Fruit fly (Drosophila melanogaster) whole organism, prepupa: ENCODE measurements around the gene CG13360.

ENCODE experiments used
- Blimp-1 ChIP-seq: fragments of 200-800 bp; sonication (Bioruptor generic); optimal IDR thresholded peaks from 3 replicates; lab custom pipeline; 2017; ENCODE audit warnings: missing biosample characterization, missing genetic modification characterization, mild to moderate bottlenecking, moderate library complexity, missing genetic modification reagents
- CG10631 ChIP-seq: fragments of 200-800 bp; sonication (Bioruptor generic); optimal IDR thresholded peaks from 2 replicates; lab custom pipeline; 2016; ENCODE audit warnings: missing biosample characterization, missing genetic modification characterization
- CG10669 ChIP-seq: fragments of 200-800 bp; sonication (Bioruptor generic); optimal IDR thresholded peaks from 3 replicates; lab custom pipeline; 2018; ENCODE audit warnings: missing biosample characterization, mild to moderate bottlenecking, missing genetic modification characterization, moderate library complexity
- CG11902 ChIP-seq: fragments of 200-800 bp; sonication (Bioruptor generic); optimal IDR thresholded peaks from 3 replicates; lab custom pipeline; 2016; ENCODE audit warnings: missing biosample characterization, missing genetic modification characterization
- CG15336 ChIP-seq: fragments of 200-800 bp; sonication (Bioruptor generic); IDR thresholded peaks from 2 replicates; pipeline ENCODE4 v1.3.6; 2022; ENCODE audit warnings: missing biosample characterization, missing genetic modification characterization
- CG1621 ChIP-seq: fragments of 200-800 bp; sonication (Bioruptor generic); optimal IDR thresholded peaks from 3 replicates; lab custom pipeline; 2018; ENCODE audit warnings: missing biosample characterization, mild to moderate bottlenecking, missing genetic modification characterization
- CG16779 ChIP-seq: fragments of 200-800 bp; sonication (Bioruptor generic); optimal IDR thresholded peaks from 3 replicates; lab custom pipeline; 2017; ENCODE audit warnings: missing biosample characterization, mild to moderate bottlenecking, missing genetic modification characterization
- CG3032 ChIP-seq: fragments of 200-800 bp; optimal IDR thresholded peaks from 2 replicates; lab custom pipeline; 2019; ENCODE audit warnings: missing biosample characterization, mild to moderate bottlenecking, missing genetic modification characterization, moderate library complexity
- CG32006 ChIP-seq: fragments of 200-800 bp; sonication (Bioruptor generic); optimal IDR thresholded peaks from 3 replicates; lab custom pipeline; 2017; ENCODE audit warnings: missing biosample characterization, mild to moderate bottlenecking, missing genetic modification characterization
- CG3919 ChIP-seq: fragments of 200-800 bp; sonication (Bioruptor generic); optimal IDR thresholded peaks from 3 replicates; lab custom pipeline; 2016; ENCODE audit warnings: missing biosample characterization, missing genetic modification characterization
- CG6163 ChIP-seq: fragments of 200-800 bp; sonication (Bioruptor generic); IDR thresholded peaks from 3 replicates; pipeline ENCODE4 v1.3.6; 2022; ENCODE audit warnings: missing biosample characterization, missing genetic modification characterization
- CG6792 ChIP-seq: fragments of 200-800 bp; sonication (Bioruptor generic); optimal IDR thresholded peaks from 3 replicates; lab custom pipeline; 2016; ENCODE audit warnings: missing biosample characterization, missing genetic modification characterization
- CG6808 ChIP-seq: fragments of 200-800 bp; sonication (Bioruptor generic); optimal IDR thresholded peaks from 3 replicates; lab custom pipeline; 2017; ENCODE audit warnings: missing biosample characterization, missing genetic modification characterization, mild to moderate bottlenecking, moderate library complexity, missing genetic modification reagents
- CG8119 ChIP-seq: fragments of 200-800 bp; sonication (Bioruptor generic); IDR thresholded peaks from 3 replicates; pipeline ENCODE4 v1.3.6; 2022; ENCODE audit warnings: missing biosample characterization, missing genetic modification characterization
- CG8632 ChIP-seq: fragments of 200-800 bp; sonication (Bioruptor generic); optimal IDR thresholded peaks from 3 replicates; lab custom pipeline; 2016; ENCODE audit warnings: missing biosample characterization, missing genetic modification characterization
- CG9139 ChIP-seq: fragments of 200-800 bp; sonication (Bioruptor generic); optimal IDR thresholded peaks from 3 replicates; lab custom pipeline; 2017; ENCODE audit warnings: missing biosample characterization, mild to moderate bottlenecking, missing genetic modification characterization
- Eip75B ChIP-seq: fragments of 200-800 bp; sonication (Bioruptor generic); optimal IDR thresholded peaks from 3 replicates; lab custom pipeline; 2016; ENCODE audit warnings: missing biosample characterization, missing genetic modification characterization
- Eip78C ChIP-seq: fragments of 200-800 bp; sonication (Bioruptor generic); peaks from one replicate; lab custom pipeline; 2016; ENCODE audit warnings: missing biosample characterization, missing genetic modification characterization
- Eip93F ChIP-seq: fragments of 200-800 bp; sonication (Bioruptor generic); optimal IDR thresholded peaks from 2 replicates; lab custom pipeline; 2016; ENCODE audit warnings: missing biosample characterization, mild to moderate bottlenecking, missing genetic modification characterization
- Gug ChIP-seq: fragments of 200-800 bp; sonication (Bioruptor generic); IDR thresholded peaks from 2 replicates; pipeline ENCODE4 v1.3.6; 2022; ENCODE audit warnings: missing biosample characterization, missing genetic modification characterization
- Hr38 ChIP-seq: sonication (Bioruptor generic); optimal IDR thresholded peaks from 2 replicates; lab custom pipeline; 2016; ENCODE audit warnings: missing biosample characterization, missing genetic modification characterization
- Hr39 ChIP-seq: fragments of 200-800 bp; sonication (Bioruptor generic); optimal IDR thresholded peaks from 2 replicates; lab custom pipeline; 2016; ENCODE audit warnings: missing biosample characterization, missing genetic modification characterization
- Lpt ChIP-seq: fragments of 200-800 bp; sonication (Bioruptor generic); optimal IDR thresholded peaks from 3 replicates; lab custom pipeline; 2016; ENCODE audit warnings: missing biosample characterization, missing genetic modification characterization
- Met ChIP-seq: fragments of 200-800 bp; sonication (Bioruptor generic); optimal IDR thresholded peaks from 3 replicates; lab custom pipeline; 2016; ENCODE audit warnings: missing biosample characterization, missing genetic modification characterization
- OdsH ChIP-seq: fragments of 200-800 bp; sonication (Bioruptor generic); optimal IDR thresholded peaks from 3 replicates; lab custom pipeline; 2016; ENCODE audit warnings: missing biosample characterization, missing genetic modification characterization
- Smox ChIP-seq: fragments of 200-800 bp; sonication (Bioruptor generic); optimal IDR thresholded peaks from 3 replicates; lab custom pipeline; 2016; ENCODE audit warnings: missing biosample characterization, missing genetic modification characterization
- Sox102F ChIP-seq: fragments of 200-800 bp; sonication (Bioruptor generic); optimal IDR thresholded peaks from 2 replicates; lab custom pipeline; 2016; ENCODE audit warnings: missing biosample characterization, mild to moderate bottlenecking, missing genetic modification characterization
- Sox14 ChIP-seq: fragments of 200-800 bp; sonication (Bioruptor generic); optimal IDR thresholded peaks from 3 replicates; lab custom pipeline; 2016; ENCODE audit warnings: missing biosample characterization, missing genetic modification characterization
- Sox15 ChIP-seq: fragments of 200-800 bp; sonication (Bioruptor generic); optimal IDR thresholded peaks from 3 replicates; lab custom pipeline; 2016; ENCODE audit warnings: missing biosample characterization, missing genetic modification characterization
- achi ChIP-seq: fragments of 200-800 bp; sonication (Bioruptor generic); optimal IDR thresholded peaks from 3 replicates; lab custom pipeline; 2016; ENCODE audit warnings: missing biosample characterization, missing genetic modification characterization
- acj6 ChIP-seq: fragments of 200-800 bp; sonication (Bioruptor generic); optimal IDR thresholded peaks from 3 replicates; lab custom pipeline; 2016; ENCODE audit warnings: missing biosample characterization, missing genetic modification characterization
- cyc ChIP-seq: fragments of 200-800 bp; sonication (Bioruptor generic); optimal IDR thresholded peaks from 3 replicates; lab custom pipeline; 2016; ENCODE audit warnings: missing biosample characterization, missing genetic modification characterization
- dac ChIP-seq: fragments of 200-800 bp; sonication (Bioruptor generic); optimal IDR thresholded peaks from 2 replicates; lab custom pipeline; 2017; ENCODE audit warnings: missing biosample characterization, mild to moderate bottlenecking, missing genetic modification characterization
- eg ChIP-seq: fragments of 200-800 bp; sonication (Bioruptor generic); IDR thresholded peaks from 3 replicates; pipeline ENCODE4 v1.3.6; 2022; ENCODE audit warnings: missing biosample characterization, missing genetic modification characterization
- esn ChIP-seq: fragments of 200-800 bp; sonication (Bioruptor generic); optimal IDR thresholded peaks from 2 replicates; lab custom pipeline; 2016; ENCODE audit warnings: missing biosample characterization, mild to moderate bottlenecking, missing genetic modification characterization, moderate library complexity
- fkh ChIP-seq: fragments of 200-800 bp; sonication (Bioruptor generic); optimal IDR thresholded peaks from 3 replicates; lab custom pipeline; 2017; ENCODE audit warnings: missing biosample characterization, mild to moderate bottlenecking, missing genetic modification characterization, moderate library complexity
- lz ChIP-seq: fragments of 200-800 bp; sonication (Bioruptor generic); optimal IDR thresholded peaks from 3 replicates; lab custom pipeline; 2016; ENCODE audit warnings: missing biosample characterization, missing genetic modification characterization
- net ChIP-seq: fragments of 200-800 bp; sonication (Bioruptor generic); optimal IDR thresholded peaks from 3 replicates; lab custom pipeline; 2016; ENCODE audit warnings: missing biosample characterization, missing genetic modification characterization
- pdm3 ChIP-seq: fragments of 200-800 bp; sonication (Bioruptor generic); optimal IDR thresholded peaks from 3 replicates; lab custom pipeline; 2016; ENCODE audit warnings: missing biosample characterization, missing genetic modification characterization
- ss ChIP-seq, 2 experiments: fragments of 200-800 bp; sonication (Bioruptor generic); optimal IDR thresholded peaks; 2 replicates in 1 of 2; 3 replicates in 1 of 2; lab custom pipeline; 2017 to 2018; ENCODE audit warnings: mild to moderate bottlenecking in 2 of 2, missing biosample characterization in 2 of 2, missing genetic modification characterization in 2 of 2, moderate library complexity in 1 of 2
- svp ChIP-seq: fragments of 200-800 bp; sonication (Bioruptor generic); peaks from one replicate; lab custom pipeline; 2016; ENCODE audit warnings: missing biosample characterization, missing genetic modification characterization
- topi ChIP-seq: fragments of 200-800 bp; sonication (Bioruptor generic); optimal IDR thresholded peaks from 3 replicates; lab custom pipeline; 2016; ENCODE audit warnings: missing biosample characterization, missing genetic modification characterization
- vri ChIP-seq: fragments of 200-800 bp; sonication (Bioruptor generic); optimal IDR thresholded peaks from 3 replicates; lab custom pipeline; 2016; ENCODE audit warnings: missing biosample characterization, mild to moderate bottlenecking, missing genetic modification characterization

The CG13360 gene

dm6 chrX:765039-765508 is 24.8 kb downstream of the CG13360 start, which contains the start of gene RpL22 (continued):
- TF ChIP-seq ss (GFP tag; optimal IDR thresholded peaks at IDR 0.05; lab: Kevin White, UChicago) (peak; percentile 63 to 84), cyc (GFP tag; lab: Kevin White, UChicago) (peak; percentile 81), Gug (GFP tag; lab: Robert Waterston, UW) (peak; percentile 41; the same call in 1 of the 2 replicates), acj6 (GFP tag; lab: Kevin White, UChicago) (peak; percentile 58), Hr38 (GFP tag; lab: Kevin White, UChicago) (no peak), svp (GFP tag; lab: Kevin White, UChicago) (peak; percentile 60), CG10669 (peak; percentile 48), net (GFP tag; lab: Kevin White, UChicago) (peak; percentile 82), Sox15 (GFP tag; lab: Kevin White, UChicago) (peak; percentile 21), CG8119 (peak; percentile 44; the same call in 2 of the 3 replicates), CG1621 (tag; lab: Kevin White, UChicago) (peak; percentile 78), topi (GFP tag; lab: Kevin White, UChicago) (peak; percentile 82), Blimp-1 (GFP tag; lab: Kevin White, UChicago) (peak; percentile 72), CG16779 (tag; lab: Kevin White, UChicago) (peak; percentile 75), CG32006 (GFP tag; lab: Kevin White, UChicago) (peak; percentile 36), CG11902 (peak; percentile 50), CG6792 (peak; percentile 74), CG15336 (GFP tag; lab: Robert Waterston, UW) (peak; percentile 56; the same call in 1 of the 2 replicates), CG6808 (GFP tag; lab: Kevin White, UChicago) (peak; percentile 67), pdm3 (GFP tag; lab: Kevin White, UChicago) (peak; percentile 67), Sox102F (GFP tag; lab: Kevin White, UChicago) (peak; percentile 66), CG3919 (GFP tag; lab: Kevin White, UChicago) (peak; percentile 77), Smox (peak; percentile 72)

- TF ChIP-seq dac (no peak), fkh (no peak), CG8632 (GFP tag; lab: Kevin White, UChicago) (no peak), net (GFP tag; lab: Kevin White, UChicago) (no peak), Met (GFP tag; lab: Kevin White, UChicago) (no peak), Hr39 (GFP tag; lab: Kevin White, UChicago) (no peak), CG6792 (no peak), CG10631 (GFP tag; lab: Kevin White, UChicago) (no peak), svp (GFP tag; lab: Kevin White, UChicago) (no peak), CG6163 (GFP tag; lab: Robert Waterston, UW) (no peak), Lpt (GFP tag; lab: Kevin White, UChicago) (no peak), CG6808 (GFP tag; lab: Kevin White, UChicago) (no peak), CG8119 (no peak), Eip93F (GFP tag; lab: Kevin White, UChicago) (no peak), Hr38 (GFP tag; lab: Kevin White, UChicago) (no peak), lz (GFP tag; lab: Kevin White, UChicago) (no peak), esn (GFP tag; lab: Kevin White, UChicago) (no peak), cyc (GFP tag; lab: Kevin White, UChicago) (no peak), CG9139 (GFP tag; lab: Kevin White, UChicago) (no peak)
Measured at dm6 chrX:762047-762446, 27.8 kb downstream of the CG13360 start.

- TF ChIP-seq Sox14 (peak; percentile 22), svp (GFP tag; lab: Kevin White, UChicago) (peak; percentile 90), OdsH (GFP tag; lab: Kevin White, UChicago) (no peak), vri (GFP tag; lab: Kevin White, UChicago) (peak; percentile 55), CG6808 (GFP tag; lab: Kevin White, UChicago) (peak; percentile 8), Eip93F (GFP tag; lab: Kevin White, UChicago) (no peak), Hr38 (GFP tag; lab: Kevin White, UChicago) (no peak), lz (GFP tag; lab: Kevin White, UChicago) (peak; percentile 11), Eip75B (peak; percentile 1), CG3032 (tag; lab: Kevin White, UChicago) (no peak), Eip78C (GFP tag; lab: Kevin White, UChicago) (peak; percentile 75), Sox102F (GFP tag; lab: Kevin White, UChicago) (peak; percentile 28), achi (GFP tag; lab: Kevin White, UChicago) (peak; percentile 73), CG1621 (tag; lab: Kevin White, UChicago) (peak; percentile 36), esn (GFP tag; lab: Kevin White, UChicago) (peak; percentile 42), CG3919 (GFP tag; lab: Kevin White, UChicago) (peak; percentile 12), net (GFP tag; lab: Kevin White, UChicago) (no peak), Smox (peak; percentile 15), CG8632 (GFP tag; lab: Kevin White, UChicago) (no peak), CG9139 (GFP tag; lab: Kevin White, UChicago) (no peak), eg (GFP tag; lab: Robert Waterston, UW) (0 out of 3 replicates have a peak, but pooled peaks have one; percentile 6), ss (GFP tag; optimal IDR thresholded peaks at IDR 0.05; lab: Kevin White, UChicago) (peak; percentile 8 to 34), dac (no peak), topi (GFP tag; lab: Kevin White, UChicago) (peak; percentile 34), CG10669 (no peak), Blimp-1 (GFP tag; lab: Kevin White, UChicago) (peak; percentile 93)
Measured at dm6 chrX:758892-759621, 30.8 kb downstream of the CG13360 start, which contains the start of gene CG5273. CG5273 (plus strand) TSS chrX:759594.
